Worm (Caenorhabditis elegans): ENCODE measurements around the gene F36F12.1.

The F36F12.1 gene

ce11 chrV:2133512-2133911, 30.5 kb upstream of the F36F12.1 start:
- TF ChIP-seq peb-1 (tag; optimal IDR thresholded peaks at IDR 0.05) (no peak), lin-39 (tag; optimal IDR thresholded peaks at IDR 0.05) (no peak), egl-27 (tag; optimal IDR thresholded peaks at IDR 0.05) (peak; percentile 11), ZK546.5 (tag; optimal IDR thresholded peaks at IDR 0.05) (no peak), nhr-12 (tag; optimal IDR thresholded peaks at IDR 0.05) (no peak), unc-39 (tag; optimal IDR thresholded peaks at IDR 0.05) (no peak), lsy-2 (tag; optimal IDR thresholded peaks at IDR 0.05) (peak in 1 of 2 experiments; percentile 68), C34F6.9 (tag; optimal IDR thresholded peaks at IDR 0.05) (peak; percentile 84), alr-1 (tag; optimal IDR thresholded peaks at IDR 0.05) (no peak), nhr-11 (tag; optimal IDR thresholded peaks at IDR 0.05) (no peak), dmd-4 (tag; optimal IDR thresholded peaks at IDR 0.05) (no peak), ceh-16 (tag; optimal IDR thresholded peaks at IDR 0.05) (no peak), nhr-77 (tag; optimal IDR thresholded peaks at IDR 0.05) (no peak), ztf-11 (tag; optimal IDR thresholded peaks at IDR 0.05) (no peak), mab-5 (tag; optimal IDR thresholded peaks at IDR 0.05) (no peak), nhr-10 (tag; optimal IDR thresholded peaks at IDR 0.05) (no peak), unc-55 (GFP tag; optimal IDR thresholded peaks at IDR 0.05) (peak; percentile 59), mdl-1 (tag; optimal IDR thresholded peaks at IDR 0.05) (peak; percentile 58 to 86), snpc-4 (tag; optimal IDR thresholded peaks at IDR 0.05) (no peak), R02D3.7 (tag; optimal IDR thresholded peaks at IDR 0.05) (no peak), lin-13 (GFP tag; optimal IDR thresholded peaks at IDR 0.05) (peak; percentile 50), ztf-4 (tag; optimal IDR thresholded peaks at IDR 0.05) (peak; percentile 29), fos-1 (tag; optimal IDR thresholded peaks at IDR 0.05) (peak; percentile 9), sma-3 (GFP tag; optimal IDR thresholded peaks at IDR 0.05) (no peak), nhr-6 (tag; optimal IDR thresholded peaks at IDR 0.05) (no peak), crh-2 (tag; optimal IDR thresholded peaks at IDR 0.05) (peak; percentile 62), elt-3 (tag; optimal IDR thresholded peaks at IDR 0.05) (no peak), aly-2 (tag; optimal IDR thresholded peaks at IDR 0.05) (no peak), nhr-23 (tag; optimal IDR thresholded peaks at IDR 0.05) (no peak), F13H6.1 (tag; optimal IDR thresholded peaks at IDR 0.05) (peak; percentile 87), Y55F3AM.14 (GFP tag; optimal IDR thresholded peaks at IDR 0.05) (peak; percentile 78), nhr-129 (tag; optimal IDR thresholded peaks at IDR 0.05) (peak; percentile 78), ama-1 (optimal IDR thresholded peaks at IDR 0.05) (no peak), ceh-82 (tag; optimal IDR thresholded peaks at IDR 0.05) (no peak), nhr-237 (tag; optimal IDR thresholded peaks at IDR 0.05) (no peak), skn-1 (tag; optimal IDR thresholded peaks at IDR 0.05) (no peak), sma-9 (GFP tag; optimal IDR thresholded peaks at IDR 0.05) (peak; percentile 93), sma-9 (tag; optimal IDR thresholded peaks at IDR 0.05) (no peak), mbf-1 (tag; optimal IDR thresholded peaks at IDR 0.05) (no peak), zag-1 (tag; optimal IDR thresholded peaks at IDR 0.05) (peak; percentile 83), unc-62 (GFP tag; optimal IDR thresholded peaks at IDR 0.05) (no peak), sem-4 (tag; optimal IDR thresholded peaks at IDR 0.05) (peak; percentile 69), nhr-21 (tag; optimal IDR thresholded peaks at IDR 0.05) (no peak), blmp-1 (tag; optimal IDR thresholded peaks at IDR 0.05; ENCODE audit: insufficient read depth) (no peak), gmeb-1 (tag; optimal IDR thresholded peaks at IDR 0.05) (no peak), lin-11 (tag; optimal IDR thresholded peaks at IDR 0.05) (peak; percentile 64), ztf-1 (GFP tag; conservative IDR thresholded peaks at IDR 0.05) (no peak), nhr-25 (tag; optimal IDR thresholded peaks at IDR 0.05) (no peak), elt-1 (tag; optimal IDR thresholded peaks at IDR 0.05) (no peak)
